Worm (Caenorhabditis elegans): ENCODE measurements around the gene C25E10.5.

DNA sequence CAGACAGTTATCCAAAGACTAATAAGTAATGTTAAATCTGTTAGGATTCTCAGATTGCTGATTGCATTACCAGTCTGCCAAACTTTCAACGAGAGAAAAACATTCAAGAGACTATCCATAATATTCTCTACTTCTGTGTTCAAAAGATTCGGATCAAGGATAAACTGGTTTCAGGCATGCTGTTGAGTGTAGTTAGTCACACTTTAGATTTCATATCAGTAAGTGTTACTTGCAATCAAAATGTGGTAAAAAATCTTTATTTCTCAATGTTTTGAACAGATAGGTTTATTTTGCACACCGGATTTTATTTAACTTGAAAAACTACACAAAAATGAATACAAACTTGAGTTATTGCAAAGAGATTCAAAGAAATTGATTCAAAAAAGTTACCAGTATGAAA, 8.3 kb upstream of the C25E10.5 start, which contains the start of gene oac-41:
- TF ChIP-seq nhr-76 (tag; optimal IDR thresholded peaks at IDR 0.05) = no peak
- no peak for TF ChIP-seq nhr-237 (tag; optimal IDR thresholded peaks at IDR 0.05)
- no peak for TF ChIP-seq snpc-4 (tag; optimal IDR thresholded peaks at IDR 0.05)
- TF ChIP-seq tbx-8 (GFP tag; optimal IDR thresholded peaks at IDR 0.05) = no peak
- no peak for TF ChIP-seq nhr-28 (tag; optimal IDR thresholded peaks at IDR 0.05)
